Worm (Caenorhabditis elegans): Measurements from ENCODE around the gene tmem-145.

DNA sequence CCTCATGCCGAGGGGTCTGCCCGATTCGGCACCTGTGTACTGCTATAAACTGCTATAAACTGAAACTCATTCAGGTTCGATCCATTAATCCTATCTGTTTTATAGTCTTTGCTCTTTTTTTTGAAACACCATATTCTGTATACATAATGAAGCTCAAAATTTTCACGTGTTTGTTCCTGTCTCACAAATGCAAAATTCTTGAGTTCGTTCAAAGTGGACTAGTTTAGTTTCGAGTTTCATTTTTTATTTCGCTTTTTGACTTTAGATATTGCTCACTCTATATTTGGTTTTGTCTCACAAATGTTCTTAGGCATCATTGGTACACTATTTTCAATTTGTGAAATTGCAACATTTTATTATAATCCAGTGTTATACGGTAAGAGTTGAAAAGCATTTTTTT lies 47.6 kb upstream of the tmem-145 start, which contains the start of gene lgc-17:
- TF ChIP-seq hlh-1 (tag; optimal IDR thresholded peaks at IDR 0.05) (no peak), ceh-43 (GFP tag; optimal IDR thresholded peaks at IDR 0.05) (no peak), nhr-12 (tag; optimal IDR thresholded peaks at IDR 0.05) (no peak), ces-1 (GFP tag; optimal IDR thresholded peaks at IDR 0.05) (no peak), nhr-76 (tag; optimal IDR thresholded peaks at IDR 0.05) (no peak), tbx-8 (GFP tag; optimal IDR thresholded peaks at IDR 0.05) (no peak), elt-3 (tag; optimal IDR thresholded peaks at IDR 0.05) (no peak), unc-62 (GFP tag; optimal IDR thresholded peaks at IDR 0.05) (no peak)

Data from whole organism, mixed stage, embryonic.